Fruit fly (Drosophila melanogaster) whole organism, embryonic: ENCODE measurements around the gene Hip14.
A peak's percentile ranks its signal among the peaks of the same experiment; 100 is the strongest.

Source experiments
- Awh ChIP-seq: fragments of 200-800 bp; sonication (Bioruptor generic); IDR thresholded peaks from 2 replicates; pipeline ENCODE4, ENCODE4 v1.3.6; 2022; ENCODE audit warnings: missing biosample characterization, missing genetic modification characterization
- Bteb2 ChIP-seq: fragments of 200-800 bp; sonication (Bioruptor generic); optimal IDR thresholded peaks from 2 replicates; lab custom pipeline; 2016; ENCODE audit warnings: missing biosample characterization, missing genetic modification characterization
- CG10274 ChIP-seq: fragments of 200-800 bp; sonication (Bioruptor generic); optimal IDR thresholded peaks from 3 replicates; lab custom pipeline; 2017; ENCODE audit warnings: missing biosample characterization, mild to moderate bottlenecking, missing genetic modification characterization
- CG11247 ChIP-seq: fragments of 200-800 bp; sonication (Bioruptor generic); IDR thresholded peaks from 2 replicates; pipeline ENCODE4 v1.3.6; 2022; ENCODE audit warnings: missing biosample characterization, missing genetic modification characterization
- CG14441 ChIP-seq: fragments of 200-800 bp; sonication (Bioruptor generic); IDR thresholded peaks from 2 replicates; pipeline ENCODE4 v1.3.6; 2022; ENCODE audit warnings: missing biosample characterization, missing genetic modification characterization
- CG14965 ChIP-seq: fragments of 200-800 bp; sonication (Bioruptor generic); optimal IDR thresholded peaks from 2 replicates; lab custom pipeline; 2016; ENCODE audit warnings: missing biosample characterization, missing genetic modification characterization, borderline replicate concordance
- CG17802 ChIP-seq: fragments of 200-800 bp; sonication (Bioruptor generic); optimal IDR thresholded peaks from 2 replicates; lab custom pipeline; 2018; ENCODE audit warnings: missing biosample characterization, mild to moderate bottlenecking, missing genetic modification characterization, moderate library complexity
- CG18764 ChIP-seq: fragments of 200-800 bp; sonication (Bioruptor generic); optimal IDR thresholded peaks from 3 replicates; lab custom pipeline; 2016; ENCODE audit warnings: missing biosample characterization, missing genetic modification characterization
- CG2875 ChIP-seq: fragments of 200-800 bp; sonication (Bioruptor generic); optimal IDR thresholded peaks from 2 replicates; lab custom pipeline; 2017; ENCODE audit warnings: missing biosample characterization, mild to moderate bottlenecking, missing genetic modification characterization, missing genetic modification reagents
- CG3995 ChIP-seq: fragments of 200-800 bp; sonication (Bioruptor generic); optimal IDR thresholded peaks from 3 replicates; lab custom pipeline; 2016; ENCODE audit warnings: missing biosample characterization, missing genetic modification characterization
- CG4424 ChIP-seq: fragments of 200-800 bp; sonication (Bioruptor generic); optimal IDR thresholded peaks from 3 replicates; lab custom pipeline; 2016; ENCODE audit warnings: missing biosample characterization, missing genetic modification characterization
- CG8478 ChIP-seq: fragments of >200 bp; optimal IDR thresholded peaks from 2 replicates; lab custom pipeline; 2018
- CTCF ChIP-seq: fragments of 200-800 bp; sonication (Bioruptor generic); optimal IDR thresholded peaks from 2 replicates; lab custom pipeline; 2017; ENCODE audit warnings: missing biosample characterization, mild to moderate bottlenecking, missing genetic modification characterization, moderate library complexity
- Chrac-16 ChIP-seq: fragments of 200-800 bp; sonication (Bioruptor generic); optimal IDR thresholded peaks from 3 replicates; lab custom pipeline; 2016; ENCODE audit warnings: missing biosample characterization, missing genetic modification characterization
- D19A ChIP-seq: fragments of 200-800 bp; optimal IDR thresholded peaks from 3 replicates; lab custom pipeline; 2019; ENCODE audit warnings: missing biosample characterization, mild to moderate bottlenecking, missing genetic modification characterization, moderate library complexity
- Dll ChIP-seq: fragments of 200-800 bp; sonication (Bioruptor generic); IDR thresholded peaks from 4 replicates; pipeline ENCODE4 v1.3.6; 2022; ENCODE audit warnings: missing biosample characterization, missing genetic modification characterization; ENCODE audit not compliant: partially characterized antibody
- Dp ChIP-seq: fragments of 200-800 bp; sonication (Bioruptor generic); optimal IDR thresholded peaks from 2 replicates; lab custom pipeline; 2018; ENCODE audit warnings: missing biosample characterization, mild to moderate bottlenecking, missing genetic modification characterization, moderate library complexity
- E2f2 ChIP-seq: fragments of 200-800 bp; sonication (Bioruptor generic); IDR thresholded peaks from 2 replicates; pipeline ENCODE4 v1.3.6; 2022; ENCODE audit warnings: missing biosample characterization, missing genetic modification characterization
- Ets65A ChIP-seq: fragments of 200-800 bp; sonication (Bioruptor generic); peaks from one replicate; lab custom pipeline; 2016; ENCODE audit warnings: missing biosample characterization, missing genetic modification characterization
- HLH54F ChIP-seq: fragments of 200-800 bp; sonication (Bioruptor generic); optimal IDR thresholded peaks from 3 replicates; lab custom pipeline; 2016; ENCODE audit warnings: missing biosample characterization, missing genetic modification characterization
- HmgD ChIP-seq: fragments of 200-800 bp; sonication (Bioruptor generic); optimal IDR thresholded peaks from 3 replicates; lab custom pipeline; 2016; ENCODE audit warnings: missing biosample characterization, missing genetic modification characterization
- Hmx ChIP-seq: fragments of 200-800 bp; sonication (Bioruptor generic); optimal IDR thresholded peaks from 2 replicates; lab custom pipeline; 2016; ENCODE audit warnings: missing biosample characterization, missing genetic modification characterization
- Hsf ChIP-seq: fragments of 200-800 bp; sonication (Bioruptor generic); optimal IDR thresholded peaks from 3 replicates; lab custom pipeline; 2016; ENCODE audit warnings: missing biosample characterization, missing genetic modification characterization
- MBD-R2 ChIP-seq: fragments of 200-800 bp; sonication (Bioruptor generic); IDR thresholded peaks from 2 replicates; pipeline ENCODE4 v1.3.6; 2022; ENCODE audit warnings: missing biosample characterization, missing genetic modification characterization
- Med ChIP-seq: fragments of 200-800 bp; sonication (Bioruptor generic); peaks from one replicate; lab custom pipeline; 2016; ENCODE audit warnings: missing biosample characterization, missing genetic modification characterization, mild to moderate bottlenecking, inconsistent platforms, moderate library complexity
- Oli ChIP-seq: fragments of 200-800 bp; sonication (Bioruptor generic); optimal IDR thresholded peaks from 2 replicates; lab custom pipeline; 2018; ENCODE audit warnings: missing biosample characterization, mild to moderate bottlenecking, missing genetic modification characterization, moderate library complexity
- Six4 ChIP-seq: fragments of 200-800 bp; sonication (Bioruptor generic); optimal IDR thresholded peaks from 2 replicates; lab custom pipeline; 2016; ENCODE audit warnings: missing biosample characterization, missing genetic modification characterization
- abd-A ChIP-seq: fragments of 200-800 bp; sonication (Bioruptor generic); optimal IDR thresholded peaks from 3 replicates; lab custom pipeline; 2019; ENCODE audit warnings: missing biosample characterization, mild to moderate bottlenecking, missing genetic modification characterization, moderate library complexity
- ap ChIP-seq: fragments of 200-800 bp; sonication (Bioruptor generic); IDR thresholded peaks from 2 replicates; pipeline ENCODE4 v1.3.6; 2022; ENCODE audit warnings: missing biosample characterization, missing genetic modification characterization
- cg ChIP-seq: fragments of 200-800 bp; sonication (Bioruptor generic); optimal IDR thresholded peaks from 3 replicates; lab custom pipeline; 2019; ENCODE audit warnings: missing biosample characterization, mild to moderate bottlenecking, missing genetic modification characterization, moderate library complexity
- crp ChIP-seq, 2 experiments: fragments of 200-800 bp; sonication (Bioruptor generic); optimal IDR thresholded peaks; 2 replicates in 1 of 2; 3 replicates in 1 of 2; lab custom pipeline; 2017; ENCODE audit warnings: missing biosample characterization in 2 of 2, missing genetic modification characterization in 2 of 2, mild to moderate bottlenecking in 1 of 2, moderate library complexity in 1 of 2
- danr ChIP-seq: fragments of 200-800 bp; sonication (Bioruptor generic); IDR thresholded peaks from 2 replicates; pipeline ENCODE4 v1.3.6; 2022; ENCODE audit warnings: missing biosample characterization, missing genetic modification characterization
- exex ChIP-seq: fragments of 200-800 bp; sonication (Bioruptor generic); optimal IDR thresholded peaks from 4 replicates; lab custom pipeline; 2018; ENCODE audit warnings: missing biosample characterization, mild to moderate bottlenecking, missing genetic modification characterization, moderate library complexity
- gfzf ChIP-seq: fragments of 200-800 bp; sonication (Bioruptor generic); optimal IDR thresholded peaks from 2 replicates; lab custom pipeline; 2016; ENCODE audit warnings: missing biosample characterization, mild to moderate bottlenecking, missing genetic modification characterization, moderate library complexity
- gro ChIP-seq: fragments of 200-800 bp; sonication (Bioruptor generic); optimal IDR thresholded peaks from 2 replicates; lab custom pipeline; 2016; ENCODE audit warnings: missing biosample characterization, missing genetic modification characterization
- hb ChIP-seq: fragments of 200-800 bp; sonication (Bioruptor generic); IDR thresholded peaks from 3 replicates; pipeline ENCODE4 v1.3.6; 2022; ENCODE audit warnings: missing biosample characterization, missing genetic modification characterization; ENCODE audit not compliant: partially characterized antibody
- lab ChIP-seq: fragments of 200-800 bp; sonication (Bioruptor generic); optimal IDR thresholded peaks from 3 replicates; lab custom pipeline; 2017; ENCODE audit warnings: missing biosample characterization, missing genetic modification characterization, mild to moderate bottlenecking, moderate library complexity, missing genetic modification reagents
- scrt ChIP-seq: fragments of 200-800 bp; sonication (Bioruptor generic); optimal IDR thresholded peaks from 2 replicates; lab custom pipeline; 2018; ENCODE audit warnings: missing biosample characterization, mild to moderate bottlenecking, missing genetic modification characterization, moderate library complexity
- sd ChIP-seq: fragments of 200-800 bp; sonication (Bioruptor generic); optimal IDR thresholded peaks from 3 replicates; lab custom pipeline; 2018; ENCODE audit warnings: missing biosample characterization, mild to moderate bottlenecking, missing genetic modification characterization, moderate library complexity
- sr ChIP-seq: fragments of 200-800 bp; sonication (Bioruptor generic); IDR thresholded peaks from 3 replicates; pipeline ENCODE4 v1.3.6; 2022; ENCODE audit warnings: missing biosample characterization, missing genetic modification characterization
- sug ChIP-seq: fragments of 200-800 bp; optimal IDR thresholded peaks from 2 replicates; lab custom pipeline; 2019; ENCODE audit warnings: missing biosample characterization, mild to moderate bottlenecking, missing genetic modification characterization, moderate library complexity
- vfl ChIP-seq: fragments of 200-800 bp; sonication (Bioruptor generic); optimal IDR thresholded peaks from 2 replicates; lab custom pipeline; 2016; ENCODE audit warnings: missing biosample characterization, missing genetic modification characterization

Hip14 gene

DNA sequence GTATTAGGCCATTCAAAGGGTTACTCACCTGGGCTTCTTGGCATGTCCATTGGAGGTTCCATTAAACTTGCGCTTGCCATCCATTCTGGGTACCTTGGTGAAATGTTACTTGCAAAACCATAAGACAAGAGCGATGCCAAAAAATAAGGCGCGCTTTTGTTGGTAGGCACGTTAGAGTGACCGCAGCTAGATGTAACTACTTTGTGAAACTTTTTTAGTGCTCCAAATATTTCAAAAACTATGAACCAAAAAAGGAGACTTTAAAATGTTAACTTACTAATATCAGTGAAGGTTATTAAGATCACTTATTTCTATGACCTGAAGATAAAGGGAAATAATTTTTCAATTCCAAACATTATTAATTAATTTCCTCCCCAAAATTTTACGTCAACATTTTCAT, 401 bp upstream of the Hip14 start, which contains the start of gene PolD1:
PolD1 (minus strand) TSS at position 181 of the 400 bp plus-strand sequence.
- no peak for TF ChIP-seq D19A (tag; lab: Kevin White, UChicago)
- TF ChIP-seq CG10274 (GFP tag; lab: Kevin White, UChicago), result no peak
- no peak for TF ChIP-seq ap (GFP tag; lab: Robert Waterston, UW)
- TF ChIP-seq Ets65A (GFP tag; lab: Kevin White, UChicago), result peak; percentile 43
- TF ChIP-seq CG2875 (GFP tag; lab: Kevin White, UChicago), result no peak
- no peak for TF ChIP-seq cg (GFP tag; lab: Kevin White, UChicago)
- peak; percentile 51 for TF ChIP-seq Dp
- peak; percentile 1 for TF ChIP-seq CG4424 (GFP tag; lab: Kevin White, UChicago)
- no peak for TF ChIP-seq HLH54F (GFP tag; lab: Kevin White, UChicago)
- peak; percentile 16 for TF ChIP-seq Med (GFP tag; lab: Kevin White, UChicago)
- no peak for TF ChIP-seq HmgD (GFP tag; lab: Kevin White, UChicago)
- no peak for TF ChIP-seq lab
- peak; percentile 31 for TF ChIP-seq MBD-R2 (GFP tag; lab: Robert Waterston, UW)
- no peak for TF ChIP-seq Hsf (GFP tag; lab: Kevin White, UChicago)
- no peak for TF ChIP-seq sug
- no peak for TF ChIP-seq Bteb2 (GFP tag; lab: Kevin White, UChicago)
- peak; percentile 74 for TF ChIP-seq CG3995
- TF ChIP-seq CG14965, result no peak
- TF ChIP-seq Dll, result no peak
- TF ChIP-seq CG17802, result no peak
- TF ChIP-seq vfl (GFP tag; lab: Kevin White, UChicago), result no peak
- no peak for TF ChIP-seq Awh (GFP tag; lab: Robert Waterston, UW)
- TF ChIP-seq exex (tag; lab: Kevin White, UChicago), result no peak
- TF ChIP-seq E2f2 (GFP tag; lab: Robert Waterston, UW), result peak; percentile 50
- TF ChIP-seq Six4 (GFP tag; lab: Kevin White, UChicago), result no peak
- no peak for TF ChIP-seq CTCF (GFP tag; lab: Kevin White, UChicago)
- TF ChIP-seq CG18764 (GFP tag; lab: Kevin White, UChicago), result no peak
- TF ChIP-seq gro (GFP tag; lab: Kevin White, UChicago), result no peak
- TF ChIP-seq crp (GFP tag; optimal IDR thresholded peaks at IDR 0.05; lab: Kevin White, UChicago), result no peak
- no peak for TF ChIP-seq Hmx
- TF ChIP-seq Oli, result no peak
- TF ChIP-seq CG8478, result no peak
- no peak for TF ChIP-seq scrt (GFP tag; lab: Kevin White, UChicago)
- TF ChIP-seq Chrac-16 (GFP tag; lab: Kevin White, UChicago), result peak; percentile 5
- TF ChIP-seq gfzf (GFP tag; lab: Kevin White, UChicago), result peak; percentile 55
- no peak for TF ChIP-seq CG11247 (GFP tag; lab: Robert Waterston, UW)

DNA sequence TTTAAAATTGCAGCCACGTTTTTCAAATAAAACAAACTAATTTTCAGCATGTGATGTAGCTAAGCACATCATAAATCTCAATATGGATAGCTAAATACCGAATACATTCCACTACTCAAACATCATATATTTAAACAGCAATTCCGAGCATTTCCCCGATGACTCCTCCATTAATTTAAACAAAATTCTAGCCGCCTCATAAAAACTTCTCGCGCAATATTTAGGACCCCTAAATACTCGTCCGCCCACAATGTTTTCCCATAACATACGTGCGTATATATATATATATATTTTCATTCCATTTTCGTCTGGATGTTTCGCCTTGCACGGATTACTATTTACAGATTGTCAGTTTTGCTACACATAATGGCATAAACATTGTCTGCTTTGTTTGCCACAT, 8.0 kb downstream of the Hip14 start:
- peak; percentile 96 for TF ChIP-seq sd
- no peak for TF ChIP-seq danr (GFP tag; lab: Robert Waterston, UW)
- TF ChIP-seq CG14441 (GFP tag; lab: Robert Waterston, UW), result no peak
- peak; percentile 74; the same call in 2 of the 3 replicates for TF ChIP-seq sr (GFP tag; lab: Robert Waterston, UW)
- no peak for TF ChIP-seq abd-A
- no peak for TF ChIP-seq hb (GFP tag; lab: Robert Waterston, UW)
